Worm (Caenorhabditis elegans): ENCODE data around the gene spl-2.

DNA sequence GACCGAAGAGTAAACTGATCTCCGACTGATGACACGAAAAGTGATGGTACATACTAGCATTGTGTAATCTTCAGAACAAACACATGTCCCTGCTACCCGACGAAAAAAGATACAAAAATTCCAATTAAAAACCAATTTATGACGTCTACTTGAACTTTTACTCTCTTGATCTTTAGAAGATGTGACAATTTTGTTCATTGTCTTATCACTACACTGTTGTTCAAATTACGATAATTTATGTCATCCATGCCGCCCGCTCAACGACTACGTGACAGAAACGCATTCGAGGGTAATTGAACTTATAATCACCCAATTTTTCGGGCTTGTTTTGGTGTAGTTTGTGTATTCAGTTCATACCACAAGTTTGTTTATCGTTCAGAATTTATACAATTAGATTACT, 2.8 kb downstream of the spl-2 start:
- TF ChIP-seq mel-28 (tag; optimal IDR thresholded peaks at IDR 0.05; ENCODE audit: borderline replicate concordance) = no peak
- no peak for TF ChIP-seq zfh-2 (GFP tag; conservative IDR thresholded peaks at IDR 0.05)
- TF ChIP-seq lin-35 (GFP tag; optimal IDR thresholded peaks at IDR 0.05) = no peak
- no peak for TF ChIP-seq T26A5.8 (tag; optimal IDR thresholded peaks at IDR 0.05)
- no peak for TF ChIP-seq zim-3 (tag; optimal IDR thresholded peaks at IDR 0.05)
- TF ChIP-seq him-1 (tag; optimal IDR thresholded peaks at IDR 0.05) = no peak
